Worm (Caenorhabditis elegans): Measurements from ENCODE around the gene Y45F3A.4.

ce11 chrIII:10599699-10600098, 24.5 kb upstream of the Y45F3A.4 start:
- peak; percentile 75 for TF ChIP-seq nhr-25 (tag; optimal IDR thresholded peaks at IDR 0.05)
- TF ChIP-seq fos-1 (tag; optimal IDR thresholded peaks at IDR 0.05) = peak; percentile 98
- peak; percentile 27 for TF ChIP-seq ceh-16 (tag; optimal IDR thresholded peaks at IDR 0.05)
- TF ChIP-seq unc-55 (GFP tag; optimal IDR thresholded peaks at IDR 0.05) = peak; percentile 67
- no peak for TF ChIP-seq ztf-4 (tag; optimal IDR thresholded peaks at IDR 0.05)
- no peak for TF ChIP-seq Y55F3AM.14 (GFP tag; optimal IDR thresholded peaks at IDR 0.05)
- TF ChIP-seq ZK546.5 (tag; optimal IDR thresholded peaks at IDR 0.05) = no peak
- TF ChIP-seq ceh-82 (tag; optimal IDR thresholded peaks at IDR 0.05) = no peak
